Fruit fly (Drosophila melanogaster) whole organism, adult: ENCODE measurements around the gene Dbp21E2.

Experiments used
- CG11617 ChIP-seq: fragments of 200-800 bp; sonication (Bioruptor generic); optimal IDR thresholded peaks from 2 replicates; lab custom pipeline; 2017; ENCODE audit warnings: mild to moderate bottlenecking, missing biosample characterization, missing genetic modification reagents, missing genetic modification characterization
- CG12768 ChIP-seq: fragments of 200-800 bp; sonication (Bioruptor generic); optimal IDR thresholded peaks from 2 replicates; lab custom pipeline; 2017; ENCODE audit warnings: missing biosample characterization, missing genetic modification characterization, mild to moderate bottlenecking, moderate library complexity, missing genetic modification reagents
- CG14711 ChIP-seq: fragments of 200-800 bp; sonication (Bioruptor generic); optimal IDR thresholded peaks from 2 replicates; lab custom pipeline; 2018; ENCODE audit warnings: missing biosample characterization, mild to moderate bottlenecking, missing genetic modification characterization, moderate library complexity
- CG1620 ChIP-seq: fragments of 200-800 bp; sonication (Bioruptor generic); optimal IDR thresholded peaks from 2 replicates; lab custom pipeline; 2016; ENCODE audit warnings: missing biosample characterization, missing genetic modification characterization
- CG33017 ChIP-seq: fragments of 200-800 bp; sonication (Bioruptor generic); optimal IDR thresholded peaks from 2 replicates; lab custom pipeline; 2018; ENCODE audit warnings: missing biosample characterization, mild to moderate bottlenecking, missing genetic modification characterization, moderate library complexity
- CG5204 ChIP-seq: fragments of 200-800 bp; sonication (Bioruptor generic); optimal IDR thresholded peaks from 2 replicates; lab custom pipeline; 2016; ENCODE audit warnings: missing biosample characterization, missing genetic modification characterization
- CG7045 ChIP-seq: fragments of 200-800 bp; sonication (Bioruptor generic); optimal IDR thresholded peaks from 2 replicates; lab custom pipeline; 2017; ENCODE audit warnings: missing biosample characterization, mild to moderate bottlenecking, missing genetic modification characterization
- CG7101 ChIP-seq: fragments of 200-800 bp; sonication (Bioruptor generic); optimal IDR thresholded peaks from 2 replicates; lab custom pipeline; 2018; ENCODE audit warnings: missing biosample characterization, mild to moderate bottlenecking, missing genetic modification characterization, moderate library complexity
- Clk ChIP-seq: fragments of 200-800 bp; sonication (Bioruptor generic); optimal IDR thresholded peaks from 2 replicates; lab custom pipeline; 2017; ENCODE audit warnings: missing biosample characterization, missing genetic modification characterization
- Crg-1 ChIP-seq: fragments of 200-800 bp; sonication (Bioruptor generic); optimal IDR thresholded peaks from 2 replicates; lab custom pipeline; 2016; ENCODE audit warnings: missing biosample characterization, missing genetic modification characterization
- Hr96 ChIP-seq: fragments of 200-800 bp; sonication (Bioruptor generic); optimal IDR thresholded peaks from 2 replicates; lab custom pipeline; 2016; ENCODE audit warnings: missing biosample characterization, missing genetic modification characterization
- Mnt ChIP-seq: fragments of 200-800 bp; sonication (Bioruptor generic); optimal IDR thresholded peaks from 2 replicates; lab custom pipeline; 2016; ENCODE audit warnings: missing biosample characterization, mild to moderate bottlenecking, missing genetic modification characterization
- bab1 ChIP-seq: fragments of 200-800 bp; sonication (Bioruptor generic); optimal IDR thresholded peaks from 3 replicates; lab custom pipeline; 2019; ENCODE audit warnings: missing biosample characterization, mild to moderate bottlenecking, missing genetic modification characterization, moderate library complexity
- cic ChIP-seq: fragments of 200-800 bp; sonication (Bioruptor generic); optimal IDR thresholded peaks from 2 replicates; lab custom pipeline; 2017; ENCODE audit warnings: missing biosample characterization, mild to moderate bottlenecking, missing genetic modification characterization, moderate library complexity
- cnc ChIP-seq, 2 experiments: fragments of >200 bp; optimal IDR thresholded peaks; 2 replicates each; lab custom pipeline; 2017
- kay ChIP-seq: fragments of 200-800 bp; sonication (Bioruptor generic); peaks from one replicate; lab custom pipeline; 2016; ENCODE audit warnings: missing biosample characterization, missing genetic modification characterization, borderline replicate concordance
- ovo ChIP-seq: fragments of 200-800 bp; sonication (Bioruptor generic); optimal IDR thresholded peaks from 2 replicates; lab custom pipeline; 2016; ENCODE audit warnings: missing biosample characterization, missing genetic modification characterization
- pad ChIP-seq: fragments of 200-800 bp; sonication (Bioruptor generic); optimal IDR thresholded peaks from 3 replicates; lab custom pipeline; 2017; ENCODE audit warnings: missing biosample characterization, missing genetic modification characterization, mild to moderate bottlenecking, moderate library complexity, missing genetic modification reagents
- tj ChIP-seq: fragments of 200-800 bp; sonication (Bioruptor generic); optimal IDR thresholded peaks from 3 replicates; lab custom pipeline; 2017; ENCODE audit warnings: missing biosample characterization, mild to moderate bottlenecking, missing genetic modification characterization, moderate library complexity
- toe ChIP-seq: fragments of 200-800 bp; sonication (Bioruptor generic); optimal IDR thresholded peaks from 2 replicates; lab custom pipeline; 2016; ENCODE audit warnings: missing biosample characterization, missing genetic modification characterization

Dbp21E2 gene

DNA sequence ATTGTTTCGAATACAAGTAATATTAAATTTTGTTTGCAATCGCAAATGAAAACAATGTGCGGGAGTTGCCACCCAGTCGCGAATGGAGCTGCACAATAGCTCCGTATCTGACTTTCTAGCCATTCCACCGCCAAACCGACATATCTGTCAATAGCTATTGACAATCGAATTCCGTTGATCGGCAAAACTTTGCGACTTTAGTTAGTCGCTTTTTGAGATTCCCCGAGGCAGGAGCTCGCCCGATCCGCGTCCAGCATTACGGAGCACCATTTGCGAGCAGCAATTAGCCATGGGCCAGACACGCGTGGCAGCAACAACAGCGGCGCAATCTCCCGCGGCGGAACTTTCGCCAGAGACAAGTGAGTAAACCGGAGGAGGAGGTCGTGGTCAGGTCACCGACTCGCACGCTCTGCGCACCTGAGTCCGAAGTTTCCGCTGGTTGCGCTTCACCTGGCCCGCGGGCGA is 41.3 kb downstream of the Dbp21E2 start, which contains the start of the genes CG4291 and kraken:
Gene CG4291, minus strand, starts transcription at position 84 of the 465 bp plus-strand sequence.
Gene kraken, plus strand, starts transcription at position 122 of the 465 bp plus-strand sequence.
- TF ChIP-seq Mnt (peak; percentile 91), cnc (optimal IDR thresholded peaks at IDR 0.05; lab: Kevin White, UChicago) (no peak), Hr96 (peak; percentile 25), CG12768 (GFP tag; lab: Kevin White, UChicago) (peak; percentile 87), CG11617 (GFP tag; lab: Kevin White, UChicago) (peak; percentile 51), ovo (GFP tag; lab: Kevin White, UChicago) (peak; percentile 48), Crg-1 (GFP tag; lab: Kevin White, UChicago) (peak; percentile 39), kay (no peak), CG7045 (peak; percentile 45), CG5204 (GFP tag; lab: Kevin White, UChicago) (no peak), bab1 (peak; percentile 72), tj (GFP tag; lab: Kevin White, UChicago) (peak; percentile 46), CG14711 (tag; lab: Kevin White, UChicago) (peak; percentile 28), CG7101 (tag; lab: Kevin White, UChicago) (peak; percentile 63), pad (GFP tag; lab: Kevin White, UChicago) (peak; percentile 39), CG1620 (GFP tag; lab: Kevin White, UChicago) (peak; percentile 66), CG33017 (tag; lab: Kevin White, UChicago) (peak; percentile 44), Clk (no peak), toe (peak; percentile 74), cic (peak; percentile 53)

DNA sequence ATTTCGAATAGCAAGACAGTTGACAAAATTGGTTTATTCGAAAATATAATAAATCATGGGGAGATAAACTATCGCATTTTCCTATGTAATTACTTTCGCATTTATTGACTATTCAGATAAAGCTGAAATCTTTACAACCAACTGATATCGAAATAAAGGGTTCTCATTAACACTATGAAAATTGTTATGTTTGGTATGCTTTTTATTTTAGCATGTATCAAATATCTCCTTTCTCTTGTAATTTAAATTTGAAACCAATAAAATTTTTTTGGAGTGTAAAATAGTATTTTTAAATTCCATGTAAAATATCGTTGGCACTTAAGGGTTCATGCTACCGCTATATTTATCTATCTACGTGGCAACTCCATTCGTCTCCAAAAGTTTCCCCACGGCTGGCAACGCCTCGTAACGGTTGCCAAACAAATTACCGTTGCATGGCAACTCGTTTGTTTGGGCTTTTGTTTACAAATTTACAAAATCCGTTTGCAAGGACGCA is 43.7 kb downstream of the Dbp21E2 start, which contains the start of gene CG13949:
Gene CG13949, plus strand, starts transcription at position 286 of the 496 bp plus-strand sequence.
- TF ChIP-seq cnc (optimal IDR thresholded peaks at IDR 0.05; lab: Kevin White, UChicago): no peak
- TF ChIP-seq CG5204 (GFP tag; lab: Kevin White, UChicago): no peak
- TF ChIP-seq Crg-1 (GFP tag; lab: Kevin White, UChicago): peak; percentile 55
- no peak for TF ChIP-seq tj (GFP tag; lab: Kevin White, UChicago)
- peak; percentile 71 for TF ChIP-seq ovo (GFP tag; lab: Kevin White, UChicago)
- TF ChIP-seq CG7045: no peak
- peak; percentile 42 for TF ChIP-seq toe
- TF ChIP-seq CG11617 (GFP tag; lab: Kevin White, UChicago): no peak
- TF ChIP-seq bab1: peak; percentile 21
- TF ChIP-seq CG33017 (tag; lab: Kevin White, UChicago): peak; percentile 51
- TF ChIP-seq Hr96: peak; percentile 21
- TF ChIP-seq CG7101 (tag; lab: Kevin White, UChicago): peak; percentile 64
- TF ChIP-seq cic: no peak
- TF ChIP-seq CG1620 (GFP tag; lab: Kevin White, UChicago): peak; percentile 9
- peak; percentile 31 for TF ChIP-seq CG14711 (tag; lab: Kevin White, UChicago)
- no peak for TF ChIP-seq CG12768 (GFP tag; lab: Kevin White, UChicago)
- no peak for TF ChIP-seq Mnt
- peak; percentile 10 for TF ChIP-seq pad (GFP tag; lab: Kevin White, UChicago)
- no peak for TF ChIP-seq kay
- no peak for TF ChIP-seq Clk

DNA sequence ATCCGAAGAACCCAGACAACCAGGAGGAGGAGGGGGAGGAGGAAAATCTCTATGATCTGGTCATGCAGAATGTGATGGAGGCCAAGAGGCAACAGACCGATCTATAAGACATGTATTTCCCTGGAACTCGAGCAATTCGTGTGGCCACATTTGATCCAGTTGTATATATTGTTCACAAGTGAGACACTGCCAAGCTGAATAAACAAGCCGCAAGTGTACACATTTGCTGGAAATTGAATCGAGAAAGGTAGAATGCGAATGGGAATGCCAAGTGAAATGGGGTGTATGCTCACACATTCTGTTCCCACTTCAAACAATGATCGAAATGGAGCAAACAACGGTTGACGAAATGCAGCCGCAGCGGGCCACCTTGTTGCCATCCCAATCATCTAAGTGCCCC is 44.6 kb downstream of the Dbp21E2 start:
- TF ChIP-seq cic (peak; percentile 13), CG7101 (tag; lab: Kevin White, UChicago) (peak; percentile 18), Crg-1 (GFP tag; lab: Kevin White, UChicago) (peak; percentile 58), CG1620 (GFP tag; lab: Kevin White, UChicago) (no peak)

DNA sequence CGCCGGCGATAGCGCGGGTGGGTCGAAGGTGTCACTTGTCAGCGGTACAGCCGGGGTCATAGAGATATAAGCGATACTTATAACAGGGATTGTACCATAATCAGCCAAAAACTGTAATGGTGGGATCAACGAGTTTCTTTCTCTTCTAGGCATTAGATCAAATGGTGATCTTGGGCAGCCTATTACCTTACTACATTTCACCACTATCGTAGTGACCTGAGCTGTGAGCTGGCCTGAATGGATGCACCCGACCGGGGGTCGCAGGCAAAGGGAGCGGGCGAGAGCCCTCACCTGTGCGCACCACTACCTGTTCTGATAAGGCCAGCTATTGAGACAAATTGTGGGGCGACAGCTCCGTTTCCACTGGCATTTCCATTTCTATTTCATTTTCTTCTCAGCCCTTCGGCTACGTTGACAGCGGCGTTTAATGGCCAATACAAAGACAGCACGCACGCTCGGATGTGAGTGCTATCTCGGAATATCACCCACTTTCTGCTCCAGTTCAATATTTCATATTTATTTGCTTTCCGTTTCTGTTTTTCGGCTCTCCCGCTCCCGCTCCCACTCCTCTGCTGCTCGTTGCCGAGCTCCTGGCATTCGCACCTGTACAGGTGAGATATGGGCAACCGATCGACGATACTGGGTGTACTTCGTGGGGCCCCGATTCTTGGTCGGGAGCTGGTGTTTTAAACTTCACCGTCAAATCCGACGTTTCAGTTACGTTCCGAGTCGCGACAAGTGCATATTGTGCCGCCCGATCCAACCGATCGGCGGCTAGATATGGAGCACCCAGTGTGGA is 45.5 kb downstream of the Dbp21E2 start:
- TF ChIP-seq Mnt (peak; percentile 10), bab1 (no peak), CG14711 (tag; lab: Kevin White, UChicago) (peak; percentile 49), CG7101 (tag; lab: Kevin White, UChicago) (peak; percentile 57), CG33017 (tag; lab: Kevin White, UChicago) (peak; percentile 79)

dm6 chr2L:857897-858517 is 46.6 kb downstream of the Dbp21E2 start:
- TF ChIP-seq CG14711 (tag; lab: Kevin White, UChicago): peak; percentile 35
- peak; percentile 29 for TF ChIP-seq Mnt
- TF ChIP-seq ovo (GFP tag; lab: Kevin White, UChicago): no peak
- no peak for TF ChIP-seq CG1620 (GFP tag; lab: Kevin White, UChicago)
- no peak for TF ChIP-seq toe
- TF ChIP-seq CG7101 (tag; lab: Kevin White, UChicago): peak; percentile 50
- peak; percentile 26 for TF ChIP-seq Crg-1 (GFP tag; lab: Kevin White, UChicago)
- peak; percentile 32 for TF ChIP-seq CG11617 (GFP tag; lab: Kevin White, UChicago)
- no peak for TF ChIP-seq cic
- no peak for TF ChIP-seq CG5204 (GFP tag; lab: Kevin White, UChicago)
- TF ChIP-seq cnc (optimal IDR thresholded peaks at IDR 0.05; lab: Kevin White, UChicago): no peak
- TF ChIP-seq Hr96: no peak
- TF ChIP-seq bab1: no peak
- no peak for TF ChIP-seq Clk
- peak; percentile 10 for TF ChIP-seq pad (GFP tag; lab: Kevin White, UChicago)
- TF ChIP-seq kay: no peak
- no peak for TF ChIP-seq CG12768 (GFP tag; lab: Kevin White, UChicago)
- no peak for TF ChIP-seq tj (GFP tag; lab: Kevin White, UChicago)
- peak; percentile 68 for TF ChIP-seq CG33017 (tag; lab: Kevin White, UChicago)
- no peak for TF ChIP-seq CG7045
